Fruit fly (Drosophila melanogaster) whole organism, embryonic: Measurements from ENCODE around the gene CG13247.
A peak's percentile ranks its signal among the peaks of the same experiment; 100 is the strongest.

Experiments
- Abd-B ChIP-seq: fragments of 200-800 bp; sonication (Bioruptor generic); optimal IDR thresholded peaks from 2 replicates; lab custom pipeline; 2018; ENCODE audit warnings: missing biosample characterization, mild to moderate bottlenecking, missing genetic modification characterization, moderate library complexity
- CG10267 ChIP-seq: fragments of 200-800 bp; sonication (Bioruptor generic); optimal IDR thresholded peaks from 2 replicates; lab custom pipeline; 2018; ENCODE audit warnings: missing biosample characterization, mild to moderate bottlenecking, missing genetic modification characterization, moderate library complexity
- CG10274 ChIP-seq: fragments of 200-800 bp; sonication (Bioruptor generic); optimal IDR thresholded peaks from 3 replicates; lab custom pipeline; 2017; ENCODE audit warnings: missing biosample characterization, mild to moderate bottlenecking, missing genetic modification characterization
- CG11560 ChIP-seq: fragments of 200-800 bp; sonication (Bioruptor generic); IDR thresholded peaks from 3 replicates; pipeline ENCODE4 v1.3.6; 2022; ENCODE audit warnings: missing biosample characterization, missing genetic modification characterization
- CG12942 ChIP-seq: fragments of 200-800 bp; sonication (Bioruptor generic); optimal IDR thresholded peaks from 3 replicates; lab custom pipeline; 2016; ENCODE audit warnings: missing biosample characterization, missing genetic modification characterization
- CG13123 ChIP-seq: fragments of 200-800 bp; sonication (Bioruptor generic); optimal IDR thresholded peaks from 2 replicates; lab custom pipeline; 2016; ENCODE audit warnings: missing biosample characterization, missing genetic modification characterization
- CG13624 ChIP-seq: fragments of 200-800 bp; sonication (Bioruptor generic); optimal IDR thresholded peaks from 2 replicates; lab custom pipeline; 2016; ENCODE audit warnings: missing biosample characterization, missing genetic modification characterization
- CG34224 ChIP-seq: fragments of 200-800 bp; sonication (Bioruptor generic); IDR thresholded peaks from 3 replicates; pipeline ENCODE4 v1.3.6; 2022; ENCODE audit warnings: missing biosample characterization, missing genetic modification characterization; ENCODE audit not compliant: partially characterized antibody
- CG34422 ChIP-seq: fragments of 200-800 bp; sonication (Bioruptor generic); IDR thresholded peaks from 3 replicates; pipeline ENCODE4 v1.3.6; 2022; ENCODE audit warnings: missing biosample characterization, missing genetic modification characterization
- CG42726 ChIP-seq: fragments of 200-800 bp; sonication (Bioruptor generic); IDR thresholded peaks from 2 replicates; pipeline ENCODE4 v1.3.6; 2022; ENCODE audit warnings: missing biosample characterization, missing genetic modification characterization; ENCODE audit not compliant: partially characterized antibody
- CG6654 ChIP-seq: fragments of 200-800 bp; sonication (Bioruptor generic); optimal IDR thresholded peaks from 2 replicates; lab custom pipeline; 2017; ENCODE audit warnings: missing biosample characterization, mild to moderate bottlenecking, missing genetic modification characterization
- CG6791 ChIP-seq: fragments of 200-800 bp; sonication (Bioruptor generic); IDR thresholded peaks from 3 replicates; pipeline ENCODE4 v1.3.6; 2022; ENCODE audit warnings: missing biosample characterization, missing genetic modification characterization; ENCODE audit not compliant: partially characterized antibody
- CG7786 ChIP-seq: fragments of 200-800 bp; sonication (Bioruptor generic); optimal IDR thresholded peaks from 2 replicates; lab custom pipeline; 2016; ENCODE audit warnings: missing biosample characterization, missing genetic modification characterization
- CG7963 ChIP-seq: fragments of 200-800 bp; sonication (Bioruptor generic); IDR thresholded peaks from 3 replicates; pipeline ENCODE4 v1.3.6; 2022; ENCODE audit warnings: missing biosample characterization, missing genetic modification characterization; ENCODE audit not compliant: partially characterized antibody
- CG9215 ChIP-seq: fragments of 200-800 bp; sonication (Bioruptor generic); IDR thresholded peaks from 2 replicates; pipeline ENCODE4 v1.3.6; 2022; ENCODE audit warnings: missing biosample characterization, missing genetic modification characterization
- D19B ChIP-seq: fragments of 200-800 bp; sonication (Bioruptor generic); optimal IDR thresholded peaks from 2 replicates; lab custom pipeline; 2017; ENCODE audit warnings: missing biosample characterization, mild to moderate bottlenecking, missing genetic modification characterization
- Dad ChIP-seq: fragments of 200-800 bp; sonication (Bioruptor generic); optimal IDR thresholded peaks from 3 replicates; lab custom pipeline; 2016; ENCODE audit warnings: missing biosample characterization, missing genetic modification characterization
- E2f1 ChIP-seq: fragments of 200-800 bp; sonication (Bioruptor generic); IDR thresholded peaks from 2 replicates; pipeline ENCODE4 v1.3.6; 2022; ENCODE audit warnings: missing biosample characterization, missing genetic modification characterization
- Elba2 ChIP-seq: fragments of 200-800 bp; sonication (Bioruptor generic); optimal IDR thresholded peaks from 3 replicates; lab custom pipeline; 2016; ENCODE audit warnings: missing biosample characterization, missing genetic modification characterization
- Fer2 ChIP-seq: fragments of 200-800 bp; sonication (Bioruptor generic); optimal IDR thresholded peaks from 2 replicates; lab custom pipeline; 2018; ENCODE audit warnings: missing biosample characterization, mild to moderate bottlenecking, missing genetic modification characterization, moderate library complexity
- H15 ChIP-seq: fragments of 200-800 bp; sonication (Bioruptor generic); IDR thresholded peaks from 3 replicates; pipeline ENCODE4 v1.3.6; 2022; ENCODE audit warnings: missing biosample characterization, missing genetic modification characterization
- Hr51 ChIP-seq, 2 experiments: fragments of 200-800 bp; sonication (Bioruptor generic); optimal IDR thresholded peaks; 2 replicates in 1 of 2; 3 replicates in 1 of 2; lab custom pipeline; 2016 to 2018; ENCODE audit warnings: missing biosample characterization in 2 of 2, missing genetic modification characterization in 2 of 2, mild to moderate bottlenecking in 1 of 2, moderate library complexity in 1 of 2
- Hsf ChIP-seq: fragments of 200-800 bp; sonication (Bioruptor generic); optimal IDR thresholded peaks from 3 replicates; lab custom pipeline; 2016; ENCODE audit warnings: missing biosample characterization, missing genetic modification characterization
- Lim3 ChIP-seq: fragments of 200-800 bp; sonication (Bioruptor generic); IDR thresholded peaks from 2 replicates; pipeline ENCODE4 v1.3.6; 2022; ENCODE audit warnings: missing biosample characterization, missing genetic modification characterization
- NC2α ChIP-seq: fragments of 200-800 bp; sonication (Bioruptor generic); optimal IDR thresholded peaks from 2 replicates; lab custom pipeline; 2016; ENCODE audit warnings: missing biosample characterization, missing genetic modification characterization
- PHDP ChIP-seq: fragments of 200-800 bp; sonication (Bioruptor generic); optimal IDR thresholded peaks from 3 replicates; lab custom pipeline; 2018; ENCODE audit warnings: missing biosample characterization, mild to moderate bottlenecking, missing genetic modification characterization, moderate library complexity
- Poxn ChIP-seq: fragments of 200-800 bp; sonication (Bioruptor generic); IDR thresholded peaks from 2 replicates; pipeline ENCODE4 v1.3.6; 2022; ENCODE audit warnings: missing biosample characterization, missing genetic modification characterization
- Side ChIP-seq: fragments of 200-800 bp; sonication (Bioruptor generic); optimal IDR thresholded peaks from 2 replicates; lab custom pipeline; 2016; ENCODE audit warnings: missing biosample characterization, missing genetic modification characterization
- Usf ChIP-seq: fragments of 200-800 bp; sonication (Bioruptor generic); optimal IDR thresholded peaks from 2 replicates; lab custom pipeline; 2017; ENCODE audit warnings: missing genotype, missing biosample characterization, missing genetic modification characterization
- al ChIP-seq: fragments of 200-800 bp; sonication (Bioruptor generic); IDR thresholded peaks from 2 replicates; pipeline ENCODE4 v1.3.6; 2022; ENCODE audit warnings: missing biosample characterization, missing genetic modification characterization
- bcd ChIP-seq: fragments of 200-800 bp; sonication (Bioruptor generic); optimal IDR thresholded peaks from 2 replicates; lab custom pipeline; 2017; ENCODE audit warnings: missing biosample characterization, mild to moderate bottlenecking, missing genetic modification characterization
- br ChIP-seq: fragments of >200 bp; optimal IDR thresholded peaks from 2 replicates; lab custom pipeline; 2017
- gce ChIP-seq: fragments of 200-800 bp; sonication (Bioruptor generic); IDR thresholded peaks from 3 replicates; pipeline ENCODE4 v1.3.6; 2022; ENCODE audit warnings: missing biosample characterization, missing genetic modification characterization
- grau ChIP-seq: fragments of 200-800 bp; optimal IDR thresholded peaks from 3 replicates; lab custom pipeline; 2019; ENCODE audit warnings: missing biosample characterization, mild to moderate bottlenecking, missing genetic modification characterization, moderate library complexity
- ham ChIP-seq: fragments of 200-800 bp; sonication (Bioruptor generic); IDR thresholded peaks from 2 replicates; pipeline ENCODE4 v1.3.6; 2022; ENCODE audit warnings: missing biosample characterization, missing genetic modification characterization
- insv ChIP-seq, 2 experiments: fragments of 200-800 bp; sonication (Bioruptor generic); optimal IDR thresholded peaks; 3 replicates each; lab custom pipeline; 2016 to 2018; ENCODE audit warnings: missing biosample characterization in 2 of 2, missing genetic modification characterization in 2 of 2
- klu ChIP-seq: fragments of 200-800 bp; sonication (Bioruptor generic); IDR thresholded peaks from 2 replicates; pipeline ENCODE4 v1.3.6; 2022; ENCODE audit warnings: missing biosample characterization, missing genetic modification characterization
- nmo ChIP-seq: fragments of 200-800 bp; sonication (Bioruptor generic); optimal IDR thresholded peaks from 2 replicates; lab custom pipeline; 2018; ENCODE audit warnings: missing biosample characterization, mild to moderate bottlenecking, missing genetic modification characterization, moderate library complexity
- oc ChIP-seq: fragments of 200-800 bp; sonication (Bioruptor generic); optimal IDR thresholded peaks from 2 replicates; lab custom pipeline; 2018; ENCODE audit warnings: missing biosample characterization, mild to moderate bottlenecking, missing genetic modification characterization, moderate library complexity
- repo ChIP-seq: fragments of 200-800 bp; sonication (Bioruptor generic); optimal IDR thresholded peaks from 2 replicates; lab custom pipeline; 2016; ENCODE audit warnings: missing biosample characterization, missing genetic modification characterization
- sc ChIP-seq, 3 experiments: fragments of >200 bp in 2 of 3; fragments of 200-800 bp in 1 of 3; sonication (Bioruptor generic) in 1 of 3; optimal IDR thresholded peaks; 2 replicates in 2 of 3; 3 replicates in 1 of 3; lab custom pipeline; 2017; ENCODE audit warnings: mild to moderate bottlenecking in 1 of 3, missing biosample characterization in 1 of 3, missing genetic modification characterization in 1 of 3, missing genetic modification reagents in 1 of 3
- scrt ChIP-seq: fragments of 200-800 bp; sonication (Bioruptor generic); optimal IDR thresholded peaks from 2 replicates; lab custom pipeline; 2018; ENCODE audit warnings: missing biosample characterization, mild to moderate bottlenecking, missing genetic modification characterization, moderate library complexity
- tin ChIP-seq: fragments of 200-800 bp; sonication (Bioruptor generic); optimal IDR thresholded peaks from 3 replicates; lab custom pipeline; 2016; ENCODE audit warnings: missing biosample characterization, missing genetic modification characterization
- tio ChIP-seq: fragments of 200-800 bp; sonication (Bioruptor generic); optimal IDR thresholded peaks from 2 replicates; lab custom pipeline; 2017; ENCODE audit warnings: missing biosample characterization, missing genetic modification characterization, inconsistent platforms
- toy ChIP-seq: fragments of 200-800 bp; sonication (Bioruptor generic); IDR thresholded peaks from 2 replicates; pipeline ENCODE4 v1.3.6; 2022; ENCODE audit warnings: missing biosample characterization, missing genetic modification characterization
- trh ChIP-seq: fragments of 200-800 bp; sonication (Bioruptor generic); optimal IDR thresholded peaks from 2 replicates; lab custom pipeline; 2016; ENCODE audit warnings: missing biosample characterization, missing genetic modification characterization
- vvl ChIP-seq: fragments of 200-800 bp; sonication (Bioruptor generic); IDR thresholded peaks from 2 replicates; pipeline ENCODE4 v1.3.6; 2022; ENCODE audit warnings: missing biosample characterization, missing genetic modification characterization
- z ChIP-seq: fragments of 200-800 bp; sonication (Bioruptor generic); IDR thresholded peaks from 3 replicates; pipeline ENCODE4 v1.3.6; 2022; ENCODE audit warnings: missing biosample characterization, missing genetic modification characterization
- zfh2 ChIP-seq: fragments of 200-800 bp; sonication (Bioruptor generic); optimal IDR thresholded peaks from 2 replicates; lab custom pipeline; 2016; ENCODE audit warnings: missing biosample characterization, missing genetic modification characterization

The CG13247 gene

dm6 chr3L:20375878-20376563 lies 5.9 kb downstream of the CG13247 start, which contains the start of the genes Ide and RhoBTB (continued):
- TF ChIP-seq CG6654 (GFP tag; lab: Kevin White, UChicago) (peak; percentile 42), Usf (peak; percentile 76), vvl (GFP tag; lab: Robert Waterston, UW) (peak; percentile 66; the same call in 1 of the 2 replicates), klu (peak; percentile 73), tin (GFP tag; lab: Kevin White, UChicago) (peak; percentile 77), br (lab: Kevin White, UChicago) (no peak), CG13123 (GFP tag; lab: Kevin White, UChicago) (peak; percentile 52), Elba2 (peak; percentile 94), Abd-B (GFP tag; lab: Kevin White, UChicago) (peak; percentile 96), H15 (GFP tag; lab: Robert Waterston, UW) (no peak; the same call in 2 of the 3 replicates), bcd (peak; percentile 82), CG7963 (no peak), CG13624 (GFP tag; lab: Kevin White, UChicago) (peak; percentile 90), ham (GFP tag; lab: Robert Waterston, UW) (peak; percentile 51; the same call in 1 of the 2 replicates), CG34224 (no peak), CG12942 (peak; percentile 80), NC2α (GFP tag; lab: Kevin White, UChicago) (peak; percentile 62), Hr51 (GFP tag; optimal IDR thresholded peaks at IDR 0.05; lab: Kevin White, UChicago) (peak in 1 of 2 experiments; percentile 80), tio (GFP tag; lab: Kevin White, UChicago) (no peak), zfh2 (GFP tag; lab: Kevin White, UChicago) (peak; percentile 95), CG9215 (GFP tag; lab: Robert Waterston, UW) (peak; percentile 91), scrt (no peak), toy (GFP tag; lab: Robert Waterston, UW) (0 out of 2 replicates have a peak, but pooled peaks have one; percentile 21), E2f1 (peak; percentile 46; the same call in 1 of the 2 replicates), CG10267 (tag; lab: Kevin White, UChicago) (peak; percentile 95), al (GFP tag; lab: Robert Waterston, UW) (peak; percentile 80), CG42726 (no peak), Poxn (peak; percentile 10; the same call in 1 of the 2 replicates), Dad (peak; percentile 45), CG7786 (GFP tag; lab: Kevin White, UChicago) (peak; percentile 90), Side (GFP tag; lab: Kevin White, UChicago) (peak; percentile 85), nmo (GFP tag; lab: Kevin White, UChicago) (peak; percentile 90), Fer2 (tag; lab: Kevin White, UChicago) (peak; percentile 81), CG11560 (tag; lab: Robert Waterston, UW) (peak; percentile 76), gce (GFP tag; lab: Robert Waterston, UW) (no peak), insv (GFP tag; optimal IDR thresholded peaks at IDR 0.05; lab: Kevin White, UChicago) (peak; percentile 87 to 98), oc (tag; lab: Kevin White, UChicago) (no peak), grau (tag; lab: Kevin White, UChicago) (peak; percentile 85), Lim3 (GFP tag; lab: Robert Waterston, UW) (no peak), PHDP (tag; lab: Kevin White, UChicago) (peak; percentile 78), z (GFP tag; lab: Robert Waterston, UW) (no peak), trh (GFP tag; lab: Kevin White, UChicago) (peak; percentile 65), Hsf (GFP tag; lab: Kevin White, UChicago) (peak; percentile 84), sc (optimal IDR thresholded peaks at IDR 0.05; lab: Kevin White, UChicago) (no peak), sc (GFP tag; optimal IDR thresholded peaks at IDR 0.05; lab: Kevin White, UChicago) (peak; percentile 26), CG10274 (GFP tag; lab: Kevin White, UChicago) (peak; percentile 38), CG6791 (no peak), D19B (GFP tag; lab: Kevin White, UChicago) (peak; percentile 55), CG34422 (GFP tag; lab: Robert Waterston, UW) (peak; percentile 51; the same call in 1 of the 3 replicates), repo (GFP tag; lab: Kevin White, UChicago) (peak; percentile 64)
